Fruit fly (Drosophila melanogaster) S2 (cell line): Measurements from ENCODE around the gene Archease.

ENCODE experiments used
- CG8478 ChIP-seq: fragments of >200 bp; optimal IDR thresholded peaks from 2 replicates; lab custom pipeline; 2018
- CTCF ChIP-seq, 2 experiments: fragments of >200 bp; optimal IDR thresholded peaks; 2 replicates each; lab custom pipeline; 2018

dm6 chr3R:21665404-21665803 lies 2.6 kb upstream of the Archease start:
- TF ChIP-seq CG8478 (lab: Kevin White, UChicago) (no peak), CTCF (optimal IDR thresholded peaks at IDR 0.05; lab: Kevin White, UChicago) (no peak)
